Fruit fly (Drosophila melanogaster) whole organism, wandering third instar larva: ENCODE results near the gene jvl.
A peak's percentile ranks its signal among the peaks of the same experiment; 100 is the strongest.

Source experiments
- Abd-B ChIP-seq: fragments of >200 bp; optimal IDR thresholded peaks from 2 replicates; lab custom pipeline; 2017; ENCODE audit warnings: missing biosample characterization, missing genetic modification characterization
- CrebA ChIP-seq: fragments of 200-800 bp; sonication (Bioruptor generic); optimal IDR thresholded peaks from 2 replicates; lab custom pipeline; 2016; ENCODE audit warnings: missing biosample characterization, mild to moderate bottlenecking, missing genetic modification characterization, borderline replicate concordance
- Dfd ChIP-seq: fragments of >200 bp; optimal IDR thresholded peaks from 2 replicates; lab custom pipeline; 2017; ENCODE audit warnings: missing biosample characterization, missing genetic modification characterization
- Dif ChIP-seq: fragments of 200-275, 200-300 bp; sonication (Bioruptor generic); optimal IDR thresholded peaks from 2 replicates; lab custom pipeline; 2018; ENCODE audit warnings: missing biosample characterization, missing genetic modification characterization; ENCODE audit not compliant: partially characterized antibody
- GATAd ChIP-seq: sonication (Bioruptor generic); optimal IDR thresholded peaks from 2 replicates; lab custom pipeline; 2016; ENCODE audit warnings: missing biosample characterization, missing genetic modification characterization
- HLH106 ChIP-seq: fragments of 200-800 bp; optimal IDR thresholded peaks from 3 replicates; lab custom pipeline; 2019; ENCODE audit warnings: missing biosample characterization, mild to moderate bottlenecking, missing genetic modification characterization, moderate library complexity
- Hnf4 ChIP-seq: fragments of 200-800 bp; sonication (Bioruptor generic); optimal IDR thresholded peaks from 2 replicates; lab custom pipeline; 2016; ENCODE audit warnings: missing biosample characterization, mild to moderate bottlenecking, missing genetic modification characterization
- Hr83 ChIP-seq: fragments of 200-300 bp; sonication (Bioruptor generic); optimal IDR thresholded peaks from 2 replicates; lab custom pipeline; 2016; ENCODE audit warnings: missing biosample characterization, mild to moderate bottlenecking, missing genetic modification characterization, moderate library complexity; ENCODE audit not compliant: poor library complexity, severe bottlenecking
- Jra ChIP-seq: sonication (Bioruptor generic); optimal IDR thresholded peaks from 2 replicates; lab custom pipeline; 2016; ENCODE audit warnings: missing biosample characterization, missing genetic modification characterization
- Mio ChIP-seq: sonication (Bioruptor generic); optimal IDR thresholded peaks from 2 replicates; lab custom pipeline; 2016; ENCODE audit warnings: missing biosample characterization, missing genetic modification characterization
- Myc ChIP-seq: fragments of >200 bp; optimal IDR thresholded peaks from 2 replicates; lab custom pipeline; 2017
- N ChIP-seq: fragments of >200 bp; optimal IDR thresholded peaks from 2 replicates; lab custom pipeline; 2018; ENCODE audit warnings: missing biosample characterization, missing external identifiers, missing genetic modification characterization
- OdsH ChIP-seq: fragments of 200-800 bp; sonication (Bioruptor generic); optimal IDR thresholded peaks from 2 replicates; lab custom pipeline; 2016; ENCODE audit warnings: missing biosample characterization, mild to moderate bottlenecking, missing genetic modification characterization
- Rel ChIP-seq, 2 experiments: fragments of 200-800 bp; sonication (Bioruptor generic) in 1 of 2; optimal IDR thresholded peaks; 2 replicates in 1 of 2; 3 replicates in 1 of 2; lab custom pipeline; 2016 to 2019; ENCODE audit warnings: mild to moderate bottlenecking in 2 of 2, missing biosample characterization in 2 of 2, missing genetic modification characterization in 2 of 2, moderate library complexity in 1 of 2
- Sp1 ChIP-seq: fragments of 200-800 bp; sonication (Bioruptor generic); optimal IDR thresholded peaks from 3 replicates; lab custom pipeline; 2019; ENCODE audit warnings: missing biosample characterization, mild to moderate bottlenecking, missing genetic modification characterization, moderate library complexity
- Vsx2 ChIP-seq: fragments of 200-300, 225-300 bp; sonication (Bioruptor generic); optimal IDR thresholded peaks from 2 replicates; lab custom pipeline; 2018; ENCODE audit warnings: missing biosample characterization, missing genetic modification characterization; ENCODE audit not compliant: partially characterized antibody
- br ChIP-seq: fragments of 200-800 bp; sonication (Bioruptor generic); optimal IDR thresholded peaks from 2 replicates; lab custom pipeline; 2016; ENCODE audit warnings: missing biosample characterization, missing genetic modification characterization
- brk ChIP-seq: fragments of 200-800 bp; sonication (Bioruptor generic); optimal IDR thresholded peaks from 2 replicates; lab custom pipeline; 2016; ENCODE audit warnings: missing biosample characterization, mild to moderate bottlenecking, missing genetic modification characterization
- dl ChIP-seq, 2 experiments: fragments of 175-275, 200-275 bp in 1 of 2; fragments of 200-275 bp in 1 of 2; sonication (Bioruptor generic); optimal IDR thresholded peaks; lab custom pipeline; 2018; ENCODE audit warnings: mild to moderate bottlenecking in 2 of 2, missing biosample characterization in 2 of 2, missing genetic modification characterization in 2 of 2, moderate library complexity in 2 of 2; ENCODE audit not compliant: partially characterized antibody in 2 of 2, insufficient read depth in 1 of 2
- dmrt93B ChIP-seq: fragments of 200-800 bp; sonication (Bioruptor generic); optimal IDR thresholded peaks from 2 replicates; lab custom pipeline; 2018; ENCODE audit warnings: missing biosample characterization, mild to moderate bottlenecking, missing genetic modification characterization
- dsf ChIP-seq: sonication (Bioruptor generic); optimal IDR thresholded peaks from 2 replicates; lab custom pipeline; 2016; ENCODE audit warnings: missing biosample characterization, missing genetic modification characterization, borderline replicate concordance
- ey ChIP-seq: fragments of 200-800 bp; sonication (Bioruptor generic); optimal IDR thresholded peaks from 2 replicates; lab custom pipeline; 2016; ENCODE audit warnings: missing biosample characterization, missing genetic modification characterization
- foxo ChIP-seq, 2 experiments: fragments of 200-800 bp; sonication (Bioruptor generic); optimal IDR thresholded peaks; 2 replicates in 1 of 2; 3 replicates in 1 of 2; lab custom pipeline; 2016 to 2017; ENCODE audit warnings: missing biosample characterization in 2 of 2, missing genetic modification characterization in 2 of 2
- fru ChIP-seq: fragments of 200-800 bp; sonication (Bioruptor generic); optimal IDR thresholded peaks from 3 replicates; lab custom pipeline; 2016; ENCODE audit warnings: missing biosample characterization, mild to moderate bottlenecking, missing genetic modification characterization
- h ChIP-seq: fragments of 200-800 bp; sonication (Bioruptor generic); optimal IDR thresholded peaks from 3 replicates; lab custom pipeline; 2016; ENCODE audit warnings: missing biosample characterization, mild to moderate bottlenecking, missing genetic modification characterization
- jim ChIP-seq: fragments of 175-275, 200-325 bp; sonication (Bioruptor generic); optimal IDR thresholded peaks from 2 replicates; lab custom pipeline; 2016; ENCODE audit warnings: missing biosample characterization, mild to moderate bottlenecking, missing genetic modification characterization
- lola ChIP-seq: fragments of >200 bp; optimal IDR thresholded peaks from 2 replicates; lab custom pipeline; 2017; ENCODE audit warnings: missing biosample characterization, missing genetic modification characterization
- pan ChIP-seq: fragments of >200 bp; optimal IDR thresholded peaks from 2 replicates; lab custom pipeline; 2017
- psq ChIP-seq: fragments of 200-800 bp; sonication (Bioruptor generic); optimal IDR thresholded peaks from 3 replicates; lab custom pipeline; 2017; ENCODE audit warnings: missing biosample characterization, mild to moderate bottlenecking, missing genetic modification characterization, moderate library complexity
- rgr ChIP-seq: fragments of 200-800 bp; sonication (Bioruptor generic); optimal IDR thresholded peaks from 3 replicates; lab custom pipeline; 2016; ENCODE audit warnings: missing biosample characterization, mild to moderate bottlenecking, missing genetic modification characterization
- sage ChIP-seq: fragments of 200-800 bp; sonication (Bioruptor generic); optimal IDR thresholded peaks from 2 replicates; lab custom pipeline; 2016; ENCODE audit warnings: missing biosample characterization, mild to moderate bottlenecking, missing genetic modification characterization
- sv ChIP-seq: fragments of 200-800 bp; sonication (Bioruptor generic); optimal IDR thresholded peaks from 3 replicates; lab custom pipeline; 2016; ENCODE audit warnings: missing biosample characterization, missing genetic modification characterization
- tai ChIP-seq: sonication (Bioruptor generic); optimal IDR thresholded peaks from 2 replicates; lab custom pipeline; 2016; ENCODE audit warnings: missing biosample characterization, missing genetic modification characterization
- usp ChIP-seq: fragments of >200 bp; optimal IDR thresholded peaks from 2 replicates; lab custom pipeline; 2017; ENCODE audit warnings: missing biosample characterization, missing genetic modification characterization
- woc ChIP-seq: sonication (Bioruptor generic); optimal IDR thresholded peaks from 2 replicates; lab custom pipeline; 2016; ENCODE audit warnings: missing biosample characterization, mild to moderate bottlenecking, missing genetic modification characterization

Gene jvl

DNA sequence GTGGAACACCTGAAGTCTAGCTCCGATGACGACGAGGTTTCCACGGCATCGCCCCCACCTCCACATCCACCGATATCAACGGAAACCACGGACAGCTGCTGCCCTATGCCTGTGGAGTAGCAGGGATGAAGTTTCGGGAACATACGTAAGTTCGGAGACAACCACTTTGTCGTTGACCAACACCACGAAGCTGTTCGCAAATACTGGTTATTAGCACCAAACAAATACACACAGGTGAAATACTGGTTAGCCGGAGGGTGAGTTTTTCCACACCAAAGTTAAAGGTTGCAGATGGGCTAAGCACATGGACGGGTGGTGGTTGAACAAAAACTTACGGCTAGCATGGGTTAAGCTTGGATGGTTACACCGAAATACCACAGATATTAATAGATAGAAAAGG, 79.8 kb downstream of the jvl start:
- TF ChIP-seq Rel (GFP tag; optimal IDR thresholded peaks at IDR 0.05; lab: Kevin White, UChicago) (no peak), Rel (tag; optimal IDR thresholded peaks at IDR 0.05; lab: Kevin White, UChicago) (no peak), Abd-B (GFP tag; lab: Kevin White, UChicago) (no peak), Dfd (no peak), dl (GFP tag; optimal IDR thresholded peaks at IDR 0.05; lab: Kevin White, UChicago; ENCODE audit: insufficient read depth in 1 of 2, partially characterized antibody in 2 of 2) (no peak), rgr (GFP tag; lab: Kevin White, UChicago) (no peak), Sp1 (GFP tag; lab: Kevin White, UChicago) (no peak), dmrt93B (GFP tag; lab: Kevin White, UChicago) (no peak), pan (lab: Kevin White, UChicago) (no peak), psq (GFP tag; lab: Kevin White, UChicago) (no peak), jim (GFP tag; lab: Kevin White, UChicago) (no peak), Hnf4 (GFP tag; lab: Kevin White, UChicago) (no peak), foxo (GFP tag; optimal IDR thresholded peaks at IDR 0.05; lab: Kevin White, UChicago) (no peak), HLH106 (no peak), ey (no peak), lola (GFP tag; lab: Kevin White, UChicago) (no peak), h (GFP tag; lab: Kevin White, UChicago) (no peak), brk (no peak), Vsx2 (GFP tag; lab: Kevin White, UChicago) (no peak)

DNA sequence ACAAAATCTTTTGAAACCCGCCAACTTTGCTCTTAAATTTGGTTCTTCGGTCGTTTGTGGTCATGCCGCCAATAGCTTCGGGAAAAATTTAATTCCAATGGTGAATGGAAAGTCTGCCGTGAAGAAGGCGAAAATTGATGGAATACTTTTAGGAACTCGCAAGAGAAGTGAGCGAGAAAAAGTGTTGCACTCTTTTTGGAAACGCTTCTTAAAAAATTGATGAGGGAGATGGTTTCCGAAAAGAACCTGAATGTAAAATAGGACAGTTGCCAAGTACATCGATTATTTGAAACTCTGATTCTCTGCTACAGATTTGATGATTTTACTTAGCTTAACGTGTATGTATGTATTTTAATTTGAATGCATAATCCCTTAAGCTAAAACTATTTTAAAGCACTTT, 81.6 kb downstream of the jvl start:
- no peak for TF ChIP-seq Hr83
- no peak for TF ChIP-seq rgr (GFP tag; lab: Kevin White, UChicago)
- TF ChIP-seq Dfd, result no peak
- no peak for TF ChIP-seq lola (GFP tag; lab: Kevin White, UChicago)
- TF ChIP-seq dl (GFP tag; optimal IDR thresholded peaks at IDR 0.05; lab: Kevin White, UChicago; ENCODE audit: insufficient read depth in 1 of 2, partially characterized antibody in 2 of 2), result no peak
- TF ChIP-seq pan (lab: Kevin White, UChicago), result no peak
- no peak for TF ChIP-seq woc (GFP tag; lab: Kevin White, UChicago)
- no peak for TF ChIP-seq dmrt93B (GFP tag; lab: Kevin White, UChicago)
- TF ChIP-seq sage, result no peak
- TF ChIP-seq h (GFP tag; lab: Kevin White, UChicago), result no peak
- no peak for TF ChIP-seq Jra (GFP tag; lab: Kevin White, UChicago)
- TF ChIP-seq Vsx2 (GFP tag; lab: Kevin White, UChicago), result peak; percentile 27
- no peak for TF ChIP-seq br (GFP tag; lab: Kevin White, UChicago)
- no peak for TF ChIP-seq brk
- peak; percentile 63 for TF ChIP-seq N
- peak; percentile 85 for TF ChIP-seq Myc (lab: Kevin White, UChicago)
- TF ChIP-seq Dif (GFP tag; lab: Kevin White, UChicago), result peak; percentile 1
- TF ChIP-seq, all 38 proteins: peak for 4

DNA sequence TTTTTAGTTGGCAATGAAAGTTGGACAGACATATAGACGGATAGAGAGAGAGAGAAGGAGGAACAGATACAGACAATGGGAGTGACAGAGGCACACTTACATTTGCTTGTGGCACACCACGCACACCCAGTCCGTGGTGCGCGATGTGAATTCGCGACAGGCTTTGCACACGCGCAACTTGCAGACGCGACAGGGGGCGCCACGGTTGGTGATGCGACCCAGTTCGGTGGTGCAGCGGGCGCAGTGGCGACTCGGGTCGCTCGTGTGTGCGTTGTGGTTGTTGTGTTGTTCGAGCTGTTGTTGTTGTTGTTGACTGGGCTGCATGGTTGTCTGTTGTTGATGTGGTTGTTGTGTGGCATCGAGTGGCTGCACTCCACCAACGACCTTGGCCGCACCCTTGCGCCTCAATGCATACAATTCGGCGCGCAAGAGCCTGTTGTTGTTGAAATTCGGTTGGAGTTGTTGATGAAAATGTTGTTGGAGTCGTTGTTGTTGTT, 88.9 kb downstream of the jvl start:
- no peak for TF ChIP-seq psq (GFP tag; lab: Kevin White, UChicago)
- no peak for TF ChIP-seq Mio (GFP tag; lab: Kevin White, UChicago)
- no peak for TF ChIP-seq sv (GFP tag; lab: Kevin White, UChicago)
- no peak for TF ChIP-seq OdsH (GFP tag; lab: Kevin White, UChicago)
- TF ChIP-seq dsf (GFP tag; lab: Kevin White, UChicago), result no peak
- TF ChIP-seq Rel (GFP tag; optimal IDR thresholded peaks at IDR 0.05; lab: Kevin White, UChicago), result no peak
- TF ChIP-seq Rel (tag; optimal IDR thresholded peaks at IDR 0.05; lab: Kevin White, UChicago), result no peak
- no peak for TF ChIP-seq Hnf4 (GFP tag; lab: Kevin White, UChicago)
- TF ChIP-seq lola (GFP tag; lab: Kevin White, UChicago), result no peak
- no peak for TF ChIP-seq dl (GFP tag; optimal IDR thresholded peaks at IDR 0.05; lab: Kevin White, UChicago; ENCODE audit: insufficient read depth in 1 of 2, partially characterized antibody in 2 of 2)
- no peak for TF ChIP-seq CrebA (GFP tag; lab: Kevin White, UChicago)
- TF ChIP-seq brk, result no peak
- TF ChIP-seq Abd-B (GFP tag; lab: Kevin White, UChicago), result no peak
- no peak for TF ChIP-seq h (GFP tag; lab: Kevin White, UChicago)
- TF ChIP-seq woc (GFP tag; lab: Kevin White, UChicago), result no peak
- TF ChIP-seq HLH106, result no peak

DNA sequence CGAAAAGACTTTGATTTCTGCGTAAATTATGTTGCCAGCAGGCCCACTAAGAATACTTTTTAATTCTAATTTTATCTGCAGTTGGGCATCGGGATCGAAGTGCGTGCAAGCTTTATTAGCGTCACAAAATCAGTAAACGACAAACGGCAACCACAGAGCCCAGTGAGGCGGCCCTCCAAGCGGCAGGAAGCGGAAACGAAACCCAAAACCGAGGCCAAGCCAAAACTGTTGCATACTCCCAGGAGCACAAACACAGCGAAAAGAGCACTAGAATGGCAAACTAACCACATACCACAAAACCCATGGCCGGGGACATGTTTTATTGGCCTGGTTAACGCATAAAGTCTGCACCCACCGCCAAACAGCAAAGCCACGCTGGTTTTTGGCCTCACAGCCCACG, 90.9 kb downstream of the jvl start:
- TF ChIP-seq foxo (GFP tag; optimal IDR thresholded peaks at IDR 0.05; lab: Kevin White, UChicago) (no peak), fru (no peak), dl (GFP tag; optimal IDR thresholded peaks at IDR 0.05; lab: Kevin White, UChicago; ENCODE audit: insufficient read depth in 1 of 2, partially characterized antibody in 2 of 2) (no peak), br (GFP tag; lab: Kevin White, UChicago) (no peak), pan (lab: Kevin White, UChicago) (no peak), usp (no peak), Vsx2 (GFP tag; lab: Kevin White, UChicago) (no peak), lola (GFP tag; lab: Kevin White, UChicago) (no peak), tai (GFP tag; lab: Kevin White, UChicago) (no peak), sv (GFP tag; lab: Kevin White, UChicago) (no peak), jim (GFP tag; lab: Kevin White, UChicago) (no peak), GATAd (GFP tag; lab: Kevin White, UChicago) (no peak), sage (no peak), dsf (GFP tag; lab: Kevin White, UChicago) (no peak), Dif (GFP tag; lab: Kevin White, UChicago) (no peak), HLH106 (no peak), OdsH (GFP tag; lab: Kevin White, UChicago) (no peak), dmrt93B (GFP tag; lab: Kevin White, UChicago) (no peak)
